Worm (Caenorhabditis elegans): ENCODE measurements around the gene C49F5.8.

C49F5.8 gene

DNA sequence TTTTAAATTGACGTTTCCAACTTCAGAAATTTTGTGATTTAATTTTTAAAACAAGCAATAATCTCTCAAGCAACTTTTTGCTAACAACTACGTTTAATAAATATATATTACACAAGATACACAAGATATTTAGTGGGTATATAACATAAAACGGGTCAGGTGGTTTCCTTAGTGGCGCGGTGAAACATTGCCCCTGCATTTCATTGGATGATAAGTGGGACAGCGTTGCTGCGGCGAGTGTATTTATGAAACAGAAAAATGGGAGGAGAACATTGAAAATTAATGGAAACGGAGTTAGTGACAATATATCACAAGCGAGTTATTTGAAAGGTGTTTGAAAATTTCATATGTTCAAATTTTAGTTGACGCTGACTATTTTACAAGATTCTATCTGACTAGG, 32.8 kb downstream of the C49F5.8 start:
- no peak for TF ChIP-seq ceh-83 (GFP tag; optimal IDR thresholded peaks at IDR 0.05)
- no peak for TF ChIP-seq lin-32 (GFP tag; optimal IDR thresholded peaks at IDR 0.05)
- no peak for TF ChIP-seq mab-5 (tag; optimal IDR thresholded peaks at IDR 0.05)
- TF ChIP-seq zip-8 (tag; optimal IDR thresholded peaks at IDR 0.05) = no peak
- TF ChIP-seq mls-2 (tag; optimal IDR thresholded peaks at IDR 0.05) = no peak

DNA sequence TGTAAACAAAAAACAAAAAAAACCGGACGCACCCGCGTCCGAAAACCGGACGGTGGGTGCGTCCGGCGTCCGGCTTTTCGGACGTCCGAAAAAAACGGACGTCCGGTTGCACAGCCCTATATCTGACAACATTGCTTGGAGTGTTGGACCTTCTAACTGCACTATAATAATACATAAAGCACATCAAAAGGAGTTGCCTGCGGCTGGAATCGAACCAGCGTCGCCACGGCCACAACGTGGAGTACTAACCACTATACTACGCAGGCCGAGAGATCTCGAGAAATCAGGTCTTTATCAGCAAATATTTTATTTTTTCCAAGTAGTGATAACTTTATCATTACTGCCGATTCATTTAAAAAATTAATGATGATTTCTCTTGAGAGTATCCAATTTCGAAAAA, 33.4 kb downstream of the C49F5.8 start:
- TF ChIP-seq flh-1 (GFP tag; optimal IDR thresholded peaks at IDR 0.05) (no peak), mls-2 (tag; optimal IDR thresholded peaks at IDR 0.05) (no peak), zip-8 (tag; optimal IDR thresholded peaks at IDR 0.05) (no peak), nhr-237 (tag; optimal IDR thresholded peaks at IDR 0.05) (no peak), unc-62 (GFP tag; optimal IDR thresholded peaks at IDR 0.05) (no peak), tbx-8 (GFP tag; optimal IDR thresholded peaks at IDR 0.05) (no peak), ceh-43 (GFP tag; optimal IDR thresholded peaks at IDR 0.05) (no peak), nhr-28 (tag; optimal IDR thresholded peaks at IDR 0.05) (no peak), sem-2 (GFP tag; optimal IDR thresholded peaks at IDR 0.05) (no peak), lin-32 (GFP tag; optimal IDR thresholded peaks at IDR 0.05) (no peak), nhr-76 (tag; optimal IDR thresholded peaks at IDR 0.05) (no peak), cnd-1 (tag; optimal IDR thresholded peaks at IDR 0.05) (no peak), nhr-12 (tag; optimal IDR thresholded peaks at IDR 0.05) (no peak), unc-39 (tag; optimal IDR thresholded peaks at IDR 0.05) (no peak)

DNA sequence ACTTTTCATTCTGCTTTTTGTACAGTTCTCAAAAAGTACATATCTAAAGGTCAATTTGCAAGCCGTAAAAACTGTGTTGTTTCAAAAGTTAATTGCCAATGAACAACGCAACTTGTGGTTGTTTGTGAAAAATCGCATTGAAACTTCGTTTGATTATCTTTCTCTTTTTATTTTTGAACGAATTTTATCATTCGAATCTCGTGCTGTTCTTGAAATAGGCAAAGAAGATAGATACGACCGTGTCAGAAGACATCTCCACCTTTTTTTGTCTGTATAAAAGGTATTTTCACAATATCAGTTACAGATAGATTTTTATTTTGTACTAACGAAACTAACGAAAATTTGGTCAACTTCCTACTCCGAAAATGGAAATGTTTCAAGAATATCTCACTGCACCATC, 34.5 kb downstream of the C49F5.8 start, which contains the start of gene C49F5.7:
Gene C49F5.7, plus strand, starts transcription at position 301 of the 400 bp plus-strand sequence.
- TF ChIP-seq lin-32 (GFP tag; optimal IDR thresholded peaks at IDR 0.05) (no peak), sptf-1 (tag; optimal IDR thresholded peaks at IDR 0.05) (no peak), nhr-12 (tag; optimal IDR thresholded peaks at IDR 0.05) (no peak), sem-2 (GFP tag; optimal IDR thresholded peaks at IDR 0.05) (no peak), ceh-83 (GFP tag; optimal IDR thresholded peaks at IDR 0.05) (no peak), pha-4 (tag; optimal IDR thresholded peaks at IDR 0.05) (no peak), mab-5 (tag; optimal IDR thresholded peaks at IDR 0.05) (no peak), lsy-2 (tag; optimal IDR thresholded peaks at IDR 0.05) (no peak), tbx-8 (GFP tag; optimal IDR thresholded peaks at IDR 0.05) (no peak), nhr-76 (tag; optimal IDR thresholded peaks at IDR 0.05) (no peak), blmp-1 (tag; optimal IDR thresholded peaks at IDR 0.05) (no peak), snpc-4 (tag; optimal IDR thresholded peaks at IDR 0.05) (no peak), mep-1 (tag; optimal IDR thresholded peaks at IDR 0.05) (no peak), flh-1 (GFP tag; optimal IDR thresholded peaks at IDR 0.05) (no peak), ham-2 (GFP tag; optimal IDR thresholded peaks at IDR 0.05) (no peak)

DNA sequence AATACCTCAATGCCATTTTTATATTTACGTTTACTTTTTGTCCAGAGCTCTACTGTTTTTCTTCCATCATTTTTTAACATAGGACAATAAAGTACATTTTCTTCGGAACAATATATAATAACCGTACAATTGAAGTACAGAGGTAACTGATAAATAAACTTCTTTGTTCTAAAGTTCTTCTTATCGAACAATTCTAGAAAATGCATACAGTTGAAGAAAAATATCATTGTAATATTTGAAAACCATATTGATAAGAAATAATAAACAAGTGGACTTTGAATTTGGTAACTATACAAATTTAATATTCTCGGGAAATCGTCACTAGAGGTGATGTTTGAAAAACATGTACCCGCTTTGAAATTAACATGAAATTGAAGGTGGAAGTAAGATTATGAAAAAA, 36.7 kb downstream of the C49F5.8 start:
- no peak for TF ChIP-seq zip-8 (tag; optimal IDR thresholded peaks at IDR 0.05)
- no peak for TF ChIP-seq M03D4.4 (tag; optimal IDR thresholded peaks at IDR 0.05)
- TF ChIP-seq lin-13 (tag; optimal IDR thresholded peaks at IDR 0.05) = no peak
- no peak for TF ChIP-seq ham-2 (GFP tag; optimal IDR thresholded peaks at IDR 0.05)
- TF ChIP-seq nhr-237 (tag; optimal IDR thresholded peaks at IDR 0.05) = no peak
- no peak for TF ChIP-seq lin-32 (GFP tag; optimal IDR thresholded peaks at IDR 0.05)
- no peak for TF ChIP-seq mab-5 (tag; optimal IDR thresholded peaks at IDR 0.05)

DNA sequence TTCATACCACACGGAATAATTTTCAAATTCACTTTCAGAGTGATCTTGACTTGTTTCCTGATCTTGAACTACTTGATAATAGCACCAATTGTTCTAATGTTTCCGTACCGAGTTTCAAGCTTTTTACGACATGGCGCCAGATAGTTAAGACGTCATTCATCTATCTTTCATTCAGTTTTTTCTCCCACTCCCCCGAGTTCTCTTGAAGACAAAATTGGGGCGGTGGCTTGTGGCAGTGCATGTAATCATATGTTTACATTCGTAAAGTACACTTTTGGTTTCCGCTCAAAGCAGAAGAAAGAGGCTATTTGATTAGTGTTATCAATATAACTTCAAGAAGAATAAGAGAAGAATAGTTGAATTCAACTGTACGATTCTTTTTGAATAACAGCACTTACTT, 39.6 kb downstream of the C49F5.8 start:
- TF ChIP-seq nhr-237 (tag; optimal IDR thresholded peaks at IDR 0.05) = no peak
- no peak for TF ChIP-seq sem-2 (GFP tag; optimal IDR thresholded peaks at IDR 0.05)
- no peak for TF ChIP-seq blmp-1 (tag; optimal IDR thresholded peaks at IDR 0.05)
- no peak for TF ChIP-seq elt-3 (tag; optimal IDR thresholded peaks at IDR 0.05)
- TF ChIP-seq elt-1 (tag; optimal IDR thresholded peaks at IDR 0.05; ENCODE audit: borderline replicate concordance, insufficient read depth) = no peak
- TF ChIP-seq cnd-1 (tag; optimal IDR thresholded peaks at IDR 0.05) = no peak
- TF ChIP-seq nhr-12 (tag; optimal IDR thresholded peaks at IDR 0.05) = no peak
- no peak for TF ChIP-seq unc-120 (tag; optimal IDR thresholded peaks at IDR 0.05; ENCODE audit: poor library complexity, severe bottlenecking)
- no peak for TF ChIP-seq snpc-4 (tag; optimal IDR thresholded peaks at IDR 0.05)

DNA sequence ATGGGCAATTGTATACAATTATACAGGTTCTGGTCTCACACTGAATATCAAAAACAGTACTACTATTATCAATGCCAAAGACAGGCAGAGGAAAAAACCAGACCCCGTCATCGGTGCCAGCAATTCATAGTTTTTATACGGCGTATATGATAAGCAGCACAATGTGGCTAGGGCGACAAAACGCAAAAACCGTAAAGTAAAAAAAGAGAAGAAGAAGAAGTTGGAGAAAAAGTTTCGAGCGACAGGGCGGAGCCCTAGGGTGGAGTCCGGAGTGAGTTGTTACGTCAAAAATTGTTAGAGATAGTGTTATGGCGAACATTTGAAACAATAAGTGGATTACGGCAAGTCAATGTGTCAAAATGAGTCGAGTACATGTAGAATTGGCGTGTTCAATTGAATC, 41.7 kb downstream of the C49F5.8 start:
- TF ChIP-seq mab-5 (tag; optimal IDR thresholded peaks at IDR 0.05) (no peak), mep-1 (tag; optimal IDR thresholded peaks at IDR 0.05) (no peak), unc-120 (tag; optimal IDR thresholded peaks at IDR 0.05; ENCODE audit: poor library complexity, severe bottlenecking) (no peak), sem-2 (GFP tag; optimal IDR thresholded peaks at IDR 0.05) (no peak), sptf-1 (tag; optimal IDR thresholded peaks at IDR 0.05) (no peak), flh-1 (GFP tag; optimal IDR thresholded peaks at IDR 0.05) (no peak), hlh-1 (tag; optimal IDR thresholded peaks at IDR 0.05) (no peak), bed-3 (GFP tag; optimal IDR thresholded peaks at IDR 0.05) (no peak), mls-2 (tag; optimal IDR thresholded peaks at IDR 0.05) (no peak), ces-1 (GFP tag; optimal IDR thresholded peaks at IDR 0.05) (no peak), nhr-28 (tag; optimal IDR thresholded peaks at IDR 0.05) (no peak), lin-13 (tag; optimal IDR thresholded peaks at IDR 0.05) (no peak), tbx-8 (GFP tag; optimal IDR thresholded peaks at IDR 0.05) (no peak), lsy-2 (tag; optimal IDR thresholded peaks at IDR 0.05) (no peak), pha-4 (tag; optimal IDR thresholded peaks at IDR 0.05) (no peak), zip-8 (tag; optimal IDR thresholded peaks at IDR 0.05) (no peak), unc-62 (GFP tag; optimal IDR thresholded peaks at IDR 0.05) (no peak)

Measured in whole organism, mixed stage, embryonic.